Worm (Caenorhabditis elegans): ENCODE measurements around the gene ifet-1.

ifet-1 gene

DNA sequence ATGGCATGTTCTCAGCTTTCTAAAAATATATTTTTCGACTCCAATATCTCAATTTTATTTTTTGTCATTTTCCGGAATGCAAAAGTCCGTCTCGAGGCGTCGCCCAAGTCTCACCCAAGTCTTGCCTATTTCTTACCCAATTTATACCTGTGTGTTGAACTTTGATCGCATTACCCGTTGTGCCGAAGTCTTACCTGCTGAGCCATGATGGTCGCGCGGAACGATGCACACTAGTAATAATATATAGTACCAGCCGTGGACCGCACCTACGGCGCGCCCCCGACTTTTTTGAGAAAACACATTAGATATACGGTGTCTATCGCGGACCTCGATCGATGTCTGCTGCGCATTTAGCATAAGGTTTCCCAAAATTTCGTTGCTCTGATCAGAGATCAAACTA, 9.4 kb upstream of the ifet-1 start:
- 0 out of 2 replicates have a peak, but pooled peaks have one; percentile 32 for TF ChIP-seq tra-1 (GFP tag; IDR thresholded peaks at IDR 0.05)
- TF ChIP-seq F26F4.8 (GFP tag; conservative IDR thresholded peaks at IDR 0.05): peak; percentile 78; the same call in 1 of the 2 replicates
- 0 out of 2 replicates have a peak, but pooled peaks have one; percentile 71 for TF ChIP-seq dmd-8 (GFP tag; IDR thresholded peaks at IDR 0.05)
- TF ChIP-seq arid-1 (GFP tag; conservative IDR thresholded peaks at IDR 0.05): peak; percentile 51; the same call in 1 of the 2 replicates

DNA sequence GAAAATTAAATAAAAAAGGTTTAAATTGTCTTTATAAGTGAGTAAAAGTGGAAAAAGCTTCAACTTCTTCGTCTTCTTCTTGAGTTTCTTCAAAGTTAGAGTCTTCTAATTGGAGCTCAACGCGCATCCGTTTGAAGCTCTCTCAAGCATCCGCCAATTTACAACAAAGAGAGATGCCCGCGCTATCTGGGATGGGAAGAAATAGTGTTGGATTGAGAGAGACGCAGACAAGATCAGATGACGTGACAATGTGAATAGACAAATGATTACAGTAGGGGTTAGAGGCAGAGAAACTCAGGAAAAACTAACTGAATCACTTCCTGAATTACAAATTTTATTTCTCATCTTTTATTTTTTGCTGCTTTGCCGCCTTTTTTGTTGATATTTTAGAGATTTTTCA, 8.0 kb upstream of the ifet-1 start:
- no peak for TF ChIP-seq fkh-10 (GFP tag; optimal IDR thresholded peaks at IDR 0.05)
- TF ChIP-seq lsy-2 (tag; optimal IDR thresholded peaks at IDR 0.05): peak in 1 of 2 experiments; percentile 17

DNA sequence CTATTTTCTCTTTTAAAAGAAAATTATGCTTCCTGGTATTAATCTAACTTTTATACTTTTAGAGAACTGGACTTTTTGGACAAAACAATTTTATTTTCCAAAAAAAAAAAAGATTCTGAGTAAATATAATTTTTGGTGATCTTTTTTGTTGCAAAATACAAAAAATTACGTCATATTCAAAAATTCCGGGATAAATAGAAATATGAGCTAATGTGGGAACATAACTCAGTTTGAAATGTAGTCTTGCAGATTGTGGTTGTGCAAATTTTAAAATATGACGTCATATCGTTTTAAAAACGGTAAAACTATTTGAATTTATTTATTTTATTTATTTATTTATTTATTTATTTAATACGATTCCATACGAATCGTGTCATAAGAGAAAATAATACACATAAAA, 6.8 kb upstream of the ifet-1 start:
- TF ChIP-seq mxl-2 (GFP tag; conservative IDR thresholded peaks at IDR 0.05): no peak
- no peak for TF ChIP-seq lin-39 (tag; optimal IDR thresholded peaks at IDR 0.05)
- TF ChIP-seq lin-1 (GFP tag; IDR thresholded peaks at IDR 0.05): no peak
- no peak for TF ChIP-seq ctbp-1 (GFP tag; IDR thresholded peaks at IDR 0.05)
- no peak for TF ChIP-seq nhr-10 (tag; optimal IDR thresholded peaks at IDR 0.05)
- no peak for TF ChIP-seq arid-1 (GFP tag; conservative IDR thresholded peaks at IDR 0.05)

DNA sequence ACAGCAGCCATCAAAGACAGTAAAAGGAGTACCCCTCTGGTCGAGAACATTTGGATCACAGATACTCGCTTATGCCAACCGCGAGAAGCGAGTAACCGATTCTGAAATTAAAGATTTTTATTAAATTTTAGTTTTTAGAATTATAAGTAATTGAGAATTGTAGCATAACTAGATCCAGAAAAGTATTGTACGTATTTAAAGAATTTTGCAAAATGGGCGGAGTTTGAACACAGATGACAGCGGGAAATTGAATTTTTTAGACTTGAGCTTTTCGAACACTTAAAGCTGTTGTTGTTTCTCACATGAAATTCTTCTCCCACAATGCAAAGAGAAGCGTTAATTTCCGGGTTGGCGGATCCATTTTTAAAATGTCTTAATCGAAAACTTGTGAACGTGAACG, 2.5 kb upstream of the ifet-1 start, which contains the start of gene ins-17:
Gene ins-17, minus strand, starts transcription at position 101 of the 400 bp plus-strand sequence.
- TF ChIP-seq lin-15B (tag; optimal IDR thresholded peaks at IDR 0.05) (no peak), hif-1 (tag; optimal IDR thresholded peaks at IDR 0.05) (no peak)

DNA sequence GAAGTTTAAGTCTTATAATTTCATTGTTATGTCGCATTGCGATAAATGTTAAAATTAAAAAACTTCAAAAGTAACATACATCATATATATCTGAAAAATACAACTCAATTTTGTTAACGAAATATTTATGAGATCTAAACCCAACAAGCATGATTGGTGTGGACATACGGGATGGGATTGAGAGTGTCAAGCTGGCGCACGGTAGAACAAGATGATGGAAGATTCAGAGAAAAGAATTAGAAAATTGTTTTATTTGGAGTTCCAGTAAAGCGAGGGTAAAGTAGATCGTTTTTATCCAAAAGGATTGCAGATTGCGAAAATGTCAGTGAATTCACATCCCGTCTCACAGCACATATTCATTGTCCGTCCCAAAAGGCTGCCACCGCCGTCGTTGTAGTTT, 1.9 kb upstream of the ifet-1 start:
- TF ChIP-seq F49E8.2 (tag; optimal IDR thresholded peaks at IDR 0.05; ENCODE audit: borderline replicate concordance) (peak; percentile 71), skn-1 (tag; optimal IDR thresholded peaks at IDR 0.05) (no peak), ZK546.5 (tag; optimal IDR thresholded peaks at IDR 0.05) (no peak), daf-12 (tag; optimal IDR thresholded peaks at IDR 0.05) (no peak), nhr-42 (GFP tag; IDR thresholded peaks at IDR 0.05) (no peak), spr-1 (tag; optimal IDR thresholded peaks at IDR 0.05) (no peak), ceh-28 (tag; optimal IDR thresholded peaks at IDR 0.05) (no peak), aha-1 (tag) (no peak), cey-2 (tag; optimal IDR thresholded peaks at IDR 0.05; ENCODE audit: borderline replicate concordance, insufficient read depth) (no peak), sdz-12 (GFP tag; optimal IDR thresholded peaks at IDR 0.05) (no peak), spr-3 (GFP tag; optimal IDR thresholded peaks at IDR 0.05) (no peak), pha-4 (GFP tag; IDR thresholded peaks at IDR 0.05) (0 out of 2 replicates have a peak, but pooled peaks have one; percentile 32), pha-4 (tag; optimal IDR thresholded peaks at IDR 0.05) (no peak), lin-1 (GFP tag; IDR thresholded peaks at IDR 0.05) (no peak), ceh-32 (tag; optimal IDR thresholded peaks at IDR 0.05; ENCODE audit: poor library complexity) (no peak), lim-7 (GFP tag; IDR thresholded peaks at IDR 0.05) (no peak), rbr-2 (tag; optimal IDR thresholded peaks at IDR 0.05) (no peak), F10B5.3 (tag; optimal IDR thresholded peaks at IDR 0.05) (no peak), dmd-8 (GFP tag; IDR thresholded peaks at IDR 0.05) (no peak), lin-38 (GFP tag; IDR thresholded peaks at IDR 0.05) (peak; percentile 57), zfp-3 (GFP tag; conservative IDR thresholded peaks at IDR 0.05) (no peak), D1046.2 (GFP tag; IDR thresholded peaks at IDR 0.05) (no peak), hmg-1.1 (GFP tag; IDR thresholded peaks at IDR 0.05) (no peak), F37D6.2 (tag; optimal IDR thresholded peaks at IDR 0.05) (no peak), egl-43 (GFP tag; IDR thresholded peaks at IDR 0.05) (no peak), nhr-11 (tag; optimal IDR thresholded peaks at IDR 0.05) (no peak), tra-1 (GFP tag; IDR thresholded peaks at IDR 0.05) (0 out of 2 replicates have a peak, but pooled peaks have one; percentile 33), Y48G9A.11 (GFP tag; IDR thresholded peaks at IDR 0.05) (peak; percentile 53; the same call in 1 of the 2 replicates), tag-97 (GFP tag; IDR thresholded peaks at IDR 0.05) (no peak), madf-5 (GFP tag; IDR thresholded peaks at IDR 0.05) (0 out of 4 replicates have a peak, but pooled peaks of 1 of the 2 experiments have one; percentile 21), snpc-1.2 (GFP tag; IDR thresholded peaks at IDR 0.05) (peak; percentile 49; the same call in 1 of the 2 replicates), unc-130 (GFP tag; optimal IDR thresholded peaks at IDR 0.05) (peak; percentile 7), Y5F2A.4 (GFP tag; optimal IDR thresholded peaks at IDR 0.05) (no peak)

All from whole organism, L4 larva.